Fruit fly (Drosophila melanogaster) whole organism, embryonic: Measurements from ENCODE around the gene CG14535.

Source experiments
- CG10147 ChIP-seq: fragments of 200-800 bp; sonication (Bioruptor generic); optimal IDR thresholded peaks from 2 replicates; lab custom pipeline; 2019; ENCODE audit warnings: missing biosample characterization, mild to moderate bottlenecking, missing genetic modification characterization, moderate library complexity
- CG10267 ChIP-seq: fragments of 200-800 bp; sonication (Bioruptor generic); optimal IDR thresholded peaks from 2 replicates; lab custom pipeline; 2018; ENCODE audit warnings: missing biosample characterization, mild to moderate bottlenecking, missing genetic modification characterization, moderate library complexity
- CG12942 ChIP-seq: fragments of 200-800 bp; sonication (Bioruptor generic); optimal IDR thresholded peaks from 3 replicates; lab custom pipeline; 2016; ENCODE audit warnings: missing biosample characterization, missing genetic modification characterization
- CG14050 ChIP-seq: fragments of 200-800 bp; sonication (Bioruptor generic); IDR thresholded peaks from 3 replicates; pipeline ENCODE4 v1.3.6; 2022; ENCODE audit warnings: missing biosample characterization, missing genetic modification characterization
- CG17385 ChIP-seq: fragments of 200-800 bp; sonication (Bioruptor generic); optimal IDR thresholded peaks from 3 replicates; lab custom pipeline; 2018; ENCODE audit warnings: missing biosample characterization, mild to moderate bottlenecking, missing genetic modification characterization
- CG6813 ChIP-seq: fragments of 200-800 bp; sonication (Bioruptor generic); optimal IDR thresholded peaks from 2 replicates; lab custom pipeline; 2017; ENCODE audit warnings: missing biosample characterization, missing genetic modification characterization, mild to moderate bottlenecking, moderate library complexity, missing genetic modification reagents
- CG7963 ChIP-seq: fragments of 200-800 bp; sonication (Bioruptor generic); IDR thresholded peaks from 3 replicates; pipeline ENCODE4 v1.3.6; 2022; ENCODE audit warnings: missing biosample characterization, missing genetic modification characterization; ENCODE audit not compliant: partially characterized antibody
- CG8290 ChIP-seq, 3 experiments: fragments of 200-800 bp; sonication (Bioruptor generic); optimal IDR thresholded peaks; 2 replicates each; lab custom pipeline; 2016 to 2019; ENCODE audit warnings: missing biosample characterization in 3 of 3, missing genetic modification characterization in 3 of 3, mild to moderate bottlenecking in 2 of 3, moderate library complexity in 1 of 3
- NK7.1 ChIP-seq: fragments of 200-800 bp; sonication (Bioruptor generic); optimal IDR thresholded peaks from 3 replicates; lab custom pipeline; 2016; ENCODE audit warnings: missing biosample characterization, missing genetic modification characterization
- Taf1 ChIP-seq: fragments of 200-800 bp; sonication (Bioruptor generic); IDR thresholded peaks from 2 replicates; pipeline ENCODE4 v1.3.6; 2022; ENCODE audit warnings: missing biosample characterization, missing genetic modification characterization
- Vsx1 ChIP-seq: fragments of 200-800 bp; sonication (Bioruptor generic); optimal IDR thresholded peaks from 2 replicates; lab custom pipeline; 2017; ENCODE audit warnings: missing biosample characterization, mild to moderate bottlenecking, missing genetic modification characterization, missing genetic modification reagents
- bbx ChIP-seq: fragments of 200-800 bp; sonication (Bioruptor generic); IDR thresholded peaks from 2 replicates; pipeline ENCODE4 v1.3.6; 2022; ENCODE audit warnings: missing biosample characterization, missing genetic modification characterization; ENCODE audit not compliant: partially characterized antibody
- insv ChIP-seq, 2 experiments: fragments of 200-800 bp; sonication (Bioruptor generic); optimal IDR thresholded peaks; 3 replicates each; lab custom pipeline; 2016 to 2018; ENCODE audit warnings: missing biosample characterization in 2 of 2, missing genetic modification characterization in 2 of 2
- zf30C ChIP-seq: fragments of 200-800 bp; sonication (Bioruptor generic); optimal IDR thresholded peaks from 3 replicates; lab custom pipeline; 2018; ENCODE audit warnings: missing biosample characterization, mild to moderate bottlenecking, missing genetic modification characterization

dm6 chr2L:7820851-7821250 lies 34.4 kb downstream of the CG14535 start, which contains the start of gene CG7115:
- TF ChIP-seq CG14050, result no peak
- no peak for TF ChIP-seq CG8290 (GFP tag; optimal IDR thresholded peaks at IDR 0.05; lab: Kevin White, UChicago)
- TF ChIP-seq CG8290 (tag; optimal IDR thresholded peaks at IDR 0.05; lab: Kevin White, UChicago), result no peak
- no peak for TF ChIP-seq Taf1 (GFP tag; lab: Robert Waterston, UW)
- no peak for TF ChIP-seq CG7963 (GFP tag; lab: Robert Waterston, UW)
- no peak for TF ChIP-seq Vsx1 (GFP tag; lab: Kevin White, UChicago)
- TF ChIP-seq CG10267 (tag; lab: Kevin White, UChicago), result no peak
- no peak for TF ChIP-seq NK7.1 (GFP tag; lab: Kevin White, UChicago)
- no peak for TF ChIP-seq CG6813 (GFP tag; lab: Kevin White, UChicago)
- TF ChIP-seq CG10147 (GFP tag; lab: Kevin White, UChicago), result no peak
- TF ChIP-seq zf30C (GFP tag; lab: Kevin White, UChicago), result no peak
- no peak for TF ChIP-seq insv (GFP tag; optimal IDR thresholded peaks at IDR 0.05; lab: Kevin White, UChicago)
- TF ChIP-seq CG17385 (GFP tag; lab: Kevin White, UChicago), result no peak
- no peak for TF ChIP-seq CG12942 (GFP tag; lab: Kevin White, UChicago)
- TF ChIP-seq bbx (GFP tag; lab: Robert Waterston, UW), result no peak
